Fruit fly (Drosophila melanogaster) whole organism, pupa: ENCODE results near the gene Ostgamma.
A peak's percentile ranks its signal among the peaks of the same experiment; 100 is the strongest.

Experiments
- CG10348 ChIP-seq: fragments of 200-800 bp; sonication (Bioruptor generic); IDR thresholded peaks from 2 replicates; pipeline ENCODE4 v1.3.6; 2022; ENCODE audit warnings: missing biosample characterization, missing genetic modification characterization
- CG12605 ChIP-seq: fragments of 200-800 bp; sonication (Bioruptor generic); IDR thresholded peaks from 2 replicates; pipeline ENCODE4 v1.3.6; 2022; ENCODE audit warnings: missing biosample characterization, missing genetic modification characterization
- CG13204 ChIP-seq: fragments of 200-800 bp; sonication (Bioruptor generic); optimal IDR thresholded peaks from 2 replicates; lab custom pipeline; 2018; ENCODE audit warnings: missing biosample characterization, mild to moderate bottlenecking, missing genetic modification characterization, moderate library complexity
- CG14655 ChIP-seq: fragments of 200-800 bp; sonication (Bioruptor generic); optimal IDR thresholded peaks from 3 replicates; lab custom pipeline; 2017; ENCODE audit warnings: mild to moderate bottlenecking, missing biosample characterization, missing genetic modification reagents, missing genetic modification characterization
- CG15710 ChIP-seq: fragments of 200-800 bp; sonication (Bioruptor generic); optimal IDR thresholded peaks from 2 replicates; lab custom pipeline; 2018; ENCODE audit warnings: missing biosample characterization, mild to moderate bottlenecking, missing genetic modification characterization, moderate library complexity
- CG17806 ChIP-seq: fragments of 200-800 bp; sonication (Bioruptor generic); optimal IDR thresholded peaks from 2 replicates; lab custom pipeline; 2018; ENCODE audit warnings: missing biosample characterization, mild to moderate bottlenecking, missing genetic modification characterization, moderate library complexity
- CG32121 ChIP-seq: fragments of 200-800 bp; sonication (Bioruptor generic); IDR thresholded peaks from 2 replicates; pipeline ENCODE4 v1.3.6; 2022; ENCODE audit warnings: missing biosample characterization, missing genetic modification characterization
- CG34367 ChIP-seq: fragments of 200-800 bp; sonication (Bioruptor generic); optimal IDR thresholded peaks from 2 replicates; lab custom pipeline; 2018; ENCODE audit warnings: missing biosample characterization, mild to moderate bottlenecking, missing genetic modification characterization
- CG4496 ChIP-seq: fragments of 200-800 bp; sonication (Bioruptor generic); IDR thresholded peaks from 3 replicates; pipeline ENCODE4 v1.3.6; 2022; ENCODE audit warnings: missing biosample characterization, missing genetic modification characterization
- CG8159 ChIP-seq: fragments of 200-800 bp; sonication (Bioruptor generic); optimal IDR thresholded peaks from 3 replicates; lab custom pipeline; 2018; ENCODE audit warnings: missing biosample characterization, mild to moderate bottlenecking, missing genetic modification characterization, moderate library complexity
- CG8301 ChIP-seq: fragments of 200-800 bp; sonication (Bioruptor generic); optimal IDR thresholded peaks from 2 replicates; lab custom pipeline; 2018; ENCODE audit warnings: missing biosample characterization, mild to moderate bottlenecking, missing genetic modification characterization
- CG9948 ChIP-seq: fragments of 200-800 bp; sonication (Bioruptor generic); optimal IDR thresholded peaks from 2 replicates; lab custom pipeline; 2018; ENCODE audit warnings: missing biosample characterization, mild to moderate bottlenecking, missing genetic modification characterization, moderate library complexity
- D1 ChIP-seq: fragments of 200-800 bp; sonication (Bioruptor generic); optimal IDR thresholded peaks from 2 replicates; lab custom pipeline; 2018; ENCODE audit warnings: missing biosample characterization, mild to moderate bottlenecking, missing genetic modification characterization, moderate library complexity
- EcR ChIP-seq: fragments of 200-800 bp; sonication (Bioruptor generic); optimal IDR thresholded peaks from 3 replicates; lab custom pipeline; 2019; ENCODE audit warnings: missing biosample characterization, missing genetic modification characterization, mild to moderate bottlenecking, moderate library complexity, missing genetic modification reagents
- Ets98B ChIP-seq: fragments of 200-800 bp; sonication (Bioruptor generic); IDR thresholded peaks from 2 replicates; pipeline ENCODE4 v1.3.6; 2022; ENCODE audit warnings: missing biosample characterization, missing genetic modification characterization
- Pif1A ChIP-seq: fragments of 200-800 bp; sonication (Bioruptor generic); optimal IDR thresholded peaks from 3 replicates; lab custom pipeline; 2016; ENCODE audit warnings: missing biosample characterization, missing genetic modification characterization
- Pif1B ChIP-seq: fragments of 200-800 bp; sonication (Bioruptor generic); optimal IDR thresholded peaks from 3 replicates; lab custom pipeline; 2016; ENCODE audit warnings: missing biosample characterization, missing genetic modification characterization
- Snoo ChIP-seq: fragments of 200-800 bp; sonication (Bioruptor generic); optimal IDR thresholded peaks from 3 replicates; lab custom pipeline; 2017; ENCODE audit warnings: missing biosample characterization, mild to moderate bottlenecking, missing genetic modification characterization, inconsistent platforms
- fd96Ca ChIP-seq: fragments of 200-800 bp; sonication (Bioruptor generic); IDR thresholded peaks from 3 replicates; pipeline ENCODE4 v1.3.6; 2022; ENCODE audit warnings: missing biosample characterization, missing genetic modification characterization
- gl ChIP-seq: fragments of 200-800 bp; sonication (Bioruptor generic); optimal IDR thresholded peaks from 2 replicates; lab custom pipeline; 2018; ENCODE audit warnings: missing biosample characterization, mild to moderate bottlenecking, missing genetic modification characterization
- rn ChIP-seq: fragments of 200-800 bp; sonication (Bioruptor generic); IDR thresholded peaks from 2 replicates; pipeline ENCODE4 v1.3.6; 2022; ENCODE audit warnings: missing biosample characterization, missing genetic modification characterization

Gene Ostgamma

dm6 chr2L:8319858-8320525, 12.0 kb upstream of the Ostgamma start, which contains the start of the genes mtsh and strat:
TSS of gene mtsh (minus strand) at chr2L:8319908.
TSS of gene strat (plus strand) at chr2L:8320328.
- TF ChIP-seq gl: peak; percentile 41
- peak; percentile 3 for TF ChIP-seq CG34367 (tag; lab: Kevin White, UChicago)
- TF ChIP-seq D1: no peak
- peak; percentile 34 for TF ChIP-seq CG17806 (tag; lab: Kevin White, UChicago)
- peak; percentile 23 for TF ChIP-seq CG15710 (tag; lab: Kevin White, UChicago)
- TF ChIP-seq rn: no peak
- peak; percentile 22 for TF ChIP-seq Snoo (tag; lab: Kevin White, UChicago)
- no peak for TF ChIP-seq CG8301 (tag; lab: Kevin White, UChicago)
- peak; percentile 76 for TF ChIP-seq CG4496 (GFP tag; lab: Robert Waterston, UW)

- TF ChIP-seq EcR: peak; percentile 32
- no peak for TF ChIP-seq CG10348 (GFP tag; lab: Robert Waterston, UW)
These were observed 3.7 kb upstream of the Ostgamma start for dm6 chr2L:8311741-8312140.

dm6 chr2L:8311091-8311490, 3.1 kb upstream of the Ostgamma start, which contains the start of the genes CG7810 and CG7806:
TSS of gene CG7810 (minus strand) at chr2L:8311195.
TSS of gene CG7806 (plus strand) at chr2L:8311399.
- TF ChIP-seq CG8159 (tag; lab: Kevin White, UChicago) (peak; percentile 86), CG4496 (GFP tag; lab: Robert Waterston, UW) (peak; percentile 95), EcR (peak; percentile 30), CG34367 (tag; lab: Kevin White, UChicago) (peak; percentile 87), Snoo (tag; lab: Kevin White, UChicago) (peak; percentile 85), CG17806 (tag; lab: Kevin White, UChicago) (peak; percentile 87), CG13204 (GFP tag; lab: Kevin White, UChicago) (no peak), CG10348 (GFP tag; lab: Robert Waterston, UW) (peak; percentile 57), CG32121 (GFP tag; lab: Robert Waterston, UW) (peak; percentile 91), CG9948 (peak; percentile 81), CG15710 (tag; lab: Kevin White, UChicago) (peak; percentile 86), rn (peak; percentile 45; the same call in 1 of the 2 replicates), CG14655 (GFP tag; lab: Kevin White, UChicago) (no peak), fd96Ca (GFP tag; lab: Robert Waterston, UW) (peak; percentile 62; the same call in 2 of the 3 replicates), D1 (no peak), CG8301 (tag; lab: Kevin White, UChicago) (no peak), CG12605 (peak; percentile 93), gl (peak; percentile 69), Pif1A (GFP tag; lab: Kevin White, UChicago) (no peak), Pif1B (GFP tag; lab: Kevin White, UChicago) (no peak), Ets98B (GFP tag; lab: Robert Waterston, UW) (peak; percentile 92)

- no peak for TF ChIP-seq CG32121 (GFP tag; lab: Robert Waterston, UW)
- TF ChIP-seq CG8301 (tag; lab: Kevin White, UChicago): no peak
- no peak for TF ChIP-seq CG10348 (GFP tag; lab: Robert Waterston, UW)
- TF ChIP-seq gl: no peak
- no peak for TF ChIP-seq Snoo (tag; lab: Kevin White, UChicago)
- TF ChIP-seq CG13204 (GFP tag; lab: Kevin White, UChicago): no peak
- no peak for TF ChIP-seq CG34367 (tag; lab: Kevin White, UChicago)
- TF ChIP-seq D1: no peak
- TF ChIP-seq CG14655 (GFP tag; lab: Kevin White, UChicago): no peak
- no peak for TF ChIP-seq Ets98B (GFP tag; lab: Robert Waterston, UW)
These were observed 2.6 kb downstream of the Ostgamma start, which contains the start of gene CG7840 for dm6 chr2L:8305409-8305808. TSS of gene CG7840 (plus strand) at chr2L:8305586.

- no peak for TF ChIP-seq CG15710 (tag; lab: Kevin White, UChicago)
- TF ChIP-seq fd96Ca (GFP tag; lab: Robert Waterston, UW): no peak
- TF ChIP-seq CG4496 (GFP tag; lab: Robert Waterston, UW): no peak
- TF ChIP-seq Ets98B (GFP tag; lab: Robert Waterston, UW): no peak
- no peak for TF ChIP-seq CG8159 (tag; lab: Kevin White, UChicago)
- no peak for TF ChIP-seq CG12605
These were observed 3.4 kb downstream of the Ostgamma start for dm6 chr2L:8304635-8305034.

dm6 chr2L:8302766-8303479, 5.1 kb downstream of the Ostgamma start, which contains the start of the genes wol and Scgalpha:
TSS of gene wol (minus strand) at chr2L:8302985.
TSS of gene Scgalpha (plus strand) at chr2L:8303429.
- TF ChIP-seq CG9948 (no peak), gl (no peak), CG17806 (tag; lab: Kevin White, UChicago) (no peak), Pif1B (GFP tag; lab: Kevin White, UChicago) (no peak), CG8159 (tag; lab: Kevin White, UChicago) (no peak), CG4496 (GFP tag; lab: Robert Waterston, UW) (no peak), CG13204 (GFP tag; lab: Kevin White, UChicago) (no peak), CG32121 (GFP tag; lab: Robert Waterston, UW) (no peak), D1 (no peak), CG14655 (GFP tag; lab: Kevin White, UChicago) (no peak), CG12605 (no peak), Snoo (tag; lab: Kevin White, UChicago) (no peak), CG10348 (GFP tag; lab: Robert Waterston, UW) (no peak), CG15710 (tag; lab: Kevin White, UChicago) (no peak), Pif1A (GFP tag; lab: Kevin White, UChicago) (no peak), rn (no peak)
